Worm (Caenorhabditis elegans) whole organism, early embryonic: Measurements from ENCODE around the gene igcm-2.

Experiments used
- B0310.2 ChIP-seq: sonication (generic microtip); optimal IDR thresholded peaks from 2 replicates; lab custom pipeline; 2016; ENCODE audit warnings: mild to moderate bottlenecking, missing genetic modification characterization, missing compliant biosample characterization
- F13C5.2 ChIP-seq: sonication (generic microtip); optimal IDR thresholded peaks from 2 replicates; lab custom pipeline; 2017; ENCODE audit warnings: mild to moderate bottlenecking, missing genetic modification characterization, inconsistent platforms, missing compliant biosample characterization
- aly-1 ChIP-seq: sonication (generic microtip); optimal IDR thresholded peaks from 2 replicates; lab custom pipeline; 2016; ENCODE audit warnings: missing genetic modification characterization, missing compliant biosample characterization
- ama-1 ChIP-seq: fragments of 150-350 bp; optimal IDR thresholded peaks from 2 replicates; lab custom pipeline; 2014
- ceh-36 ChIP-seq: sonication (generic microtip); optimal IDR thresholded peaks from 2 replicates; lab custom pipeline; 2016; ENCODE audit warnings: missing genetic modification characterization, inconsistent platforms, missing compliant biosample characterization
- flt-1 ChIP-seq: fragments of 200-800 bp; sonication (Bioruptor generic); IDR thresholded peaks from 2 replicates; pipeline ENCODE4 v1.3.6; 2022; ENCODE audit warnings: missing genetic modification characterization, missing compliant biosample characterization
- hmbx-1 ChIP-seq: sonication (generic microtip); optimal IDR thresholded peaks from 2 replicates; lab custom pipeline; 2016; ENCODE audit warnings: mild to moderate bottlenecking, missing genetic modification characterization, missing compliant biosample characterization
- hnd-1 ChIP-seq: sonication (generic microtip); optimal IDR thresholded peaks from 2 replicates; lab custom pipeline; 2016; ENCODE audit warnings: missing genetic modification characterization, missing compliant biosample characterization
- scrt-1 ChIP-seq: fragments of 200-800 bp; sonication (Bioruptor generic); IDR thresholded peaks from 2 replicates; pipeline ENCODE4 v1.3.6; 2022; ENCODE audit warnings: missing genetic modification characterization, missing compliant biosample characterization
- sea-1 ChIP-seq: fragments of 200-800 bp; sonication (Bioruptor generic); conservative IDR thresholded peaks from 2 replicates; pipeline ENCODE4 v1.3.6; 2022; ENCODE audit warnings: missing genetic modification characterization, missing compliant biosample characterization
- tbx-11 ChIP-seq: fragments of 200-800 bp; sonication (Bioruptor generic); IDR thresholded peaks from 2 replicates; pipeline ENCODE4 v1.3.6; 2022; ENCODE audit warnings: missing genetic modification characterization, missing compliant biosample characterization
- tbx-37 ChIP-seq: fragments of 200-800 bp; sonication (Bioruptor generic); conservative IDR thresholded peaks from 2 replicates; pipeline ENCODE4 v1.3.6; 2022; ENCODE audit warnings: missing genetic modification reagents, missing genetic modification characterization, missing compliant biosample characterization
- tra-4 ChIP-seq: sonication (generic microtip); optimal IDR thresholded peaks from 2 replicates; lab custom pipeline; 2017; ENCODE audit warnings: missing genetic modification characterization, missing compliant biosample characterization

- no peak for TF ChIP-seq flt-1 (GFP tag; lab: Robert Waterston, UW)
- TF ChIP-seq ama-1 (lab: Kevin White, UChicago) = no peak
- no peak for TF ChIP-seq sea-1 (GFP tag; lab: Robert Waterston, UW)
- TF ChIP-seq ceh-36 (tag; lab: Kevin White, UChicago) = no peak
- no peak for TF ChIP-seq hmbx-1 (tag; lab: Kevin White, UChicago)
- TF ChIP-seq hnd-1 (tag; lab: Kevin White, UChicago) = no peak
- no peak for TF ChIP-seq scrt-1 (GFP tag; lab: Robert Waterston, UW)
- no peak for TF ChIP-seq tra-4 (tag; lab: Kevin White, UChicago)
- TF ChIP-seq aly-1 (tag; lab: Kevin White, UChicago) = no peak
- no peak for TF ChIP-seq tbx-11 (GFP tag; lab: Robert Waterston, UW)
- TF ChIP-seq tbx-37 (GFP tag; lab: Robert Waterston, UW) = no peak
- TF ChIP-seq F13C5.2 (tag; lab: Kevin White, UChicago) = no peak
- TF ChIP-seq B0310.2 (tag; lab: Kevin White, UChicago) = no peak
Measured at ce11 chrX:6388639-6389038, 2.8 kb downstream of the igcm-2 start.
